Worm (Caenorhabditis elegans) whole organism, L3 larva: ENCODE results near the gene gnrr-5.

ENCODE experiments used
- R02D3.7 ChIP-seq: fragments of 150-350 bp; optimal IDR thresholded peaks from 2 replicates; lab custom pipeline; 2014; ENCODE audit warnings: missing biosample characterization, missing genetic modification characterization
- ceh-28 ChIP-seq: fragments of 150-350 bp; optimal IDR thresholded peaks from 2 replicates; lab custom pipeline; 2014; ENCODE audit warnings: missing biosample characterization, missing genetic modification reagents, missing genetic modification characterization
- ceh-82 ChIP-seq: fragments of 150-350 bp; optimal IDR thresholded peaks from 2 replicates; lab custom pipeline; 2014; ENCODE audit warnings: missing biosample characterization, missing genetic modification characterization
- ceh-9 ChIP-seq: sonication (generic microtip); optimal IDR thresholded peaks from 2 replicates; lab custom pipeline; 2018; ENCODE audit warnings: missing biosample characterization, missing genetic modification characterization
- daf-12 ChIP-seq: fragments of 150-350 bp; optimal IDR thresholded peaks from 2 replicates; lab custom pipeline; 2014; ENCODE audit warnings: missing biosample characterization, missing genetic modification reagents, missing genetic modification characterization
- elt-1 ChIP-seq: fragments of 150-350 bp; optimal IDR thresholded peaks from 2 replicates; lab custom pipeline; 2014; ENCODE audit warnings: missing biosample characterization, missing genetic modification characterization
- elt-2 ChIP-seq: sonication (generic microtip); optimal IDR thresholded peaks from 2 replicates; lab custom pipeline; 2016; ENCODE audit warnings: missing genetic modification reagents, mild to moderate bottlenecking, missing genetic modification characterization, missing compliant biosample characterization
- elt-3 ChIP-seq, 3 experiments: fragments of 150-350 bp in 1 of 3; sonication (generic microtip) in 2 of 3; optimal IDR thresholded peaks; 2 replicates in 2 of 3; 4 replicates in 1 of 3; lab custom pipeline; 2014 to 2017; ENCODE audit warnings: missing biosample characterization in 3 of 3, missing genetic modification characterization in 3 of 3
- eor-1 ChIP-seq, 2 experiments: fragments of 150-350 bp; optimal IDR thresholded peaks; 2 replicates each; lab custom pipeline; 2014 to 2018; ENCODE audit warnings: missing biosample characterization in 2 of 2, missing genetic modification characterization in 2 of 2
- fkh-10 ChIP-seq: sonication (generic microtip); optimal IDR thresholded peaks from 2 replicates; lab custom pipeline; 2017; ENCODE audit warnings: missing biosample characterization, missing genetic modification reagents, missing genetic modification characterization
- fkh-2 ChIP-seq: fragments of 150-350 bp; optimal IDR thresholded peaks from 2 replicates; lab custom pipeline; 2014; ENCODE audit warnings: missing biosample characterization, missing genetic modification reagents, missing genetic modification characterization
- fos-1 ChIP-seq: fragments of 150-350 bp; optimal IDR thresholded peaks from 2 replicates; lab custom pipeline; 2014; ENCODE audit warnings: missing biosample characterization, missing genetic modification characterization
- jun-1 ChIP-seq: fragments of 150-350 bp; optimal IDR thresholded peaks from 2 replicates; lab custom pipeline; 2014; ENCODE audit warnings: missing biosample characterization, missing genetic modification reagents, missing genetic modification characterization
- mdl-1 ChIP-seq: fragments of 150-350 bp; optimal IDR thresholded peaks from 2 replicates; lab custom pipeline; 2014; ENCODE audit warnings: missing biosample characterization, missing genetic modification characterization
- nfya-1 ChIP-seq: sonication (generic microtip); optimal IDR thresholded peaks from 2 replicates; lab custom pipeline; 2017; ENCODE audit warnings: missing genetic modification characterization, mild to moderate bottlenecking, missing compliant biosample characterization, antibody characterized with exemption, moderate library complexity; ENCODE audit not compliant: insufficient read depth
- nhr-12 ChIP-seq: fragments of 150-350 bp; optimal IDR thresholded peaks from 2 replicates; lab custom pipeline; 2014; ENCODE audit warnings: missing biosample characterization, missing genetic modification characterization
- nhr-23 ChIP-seq: fragments of 150-350 bp; optimal IDR thresholded peaks from 2 replicates; lab custom pipeline; 2014; ENCODE audit warnings: missing biosample characterization, missing genetic modification reagents, missing genetic modification characterization
- nhr-237 ChIP-seq: fragments of 150-350 bp; optimal IDR thresholded peaks from 2 replicates; lab custom pipeline; 2014; ENCODE audit warnings: missing biosample characterization, missing genetic modification characterization
- nhr-25 ChIP-seq: sonication (generic microtip); optimal IDR thresholded peaks from 2 replicates; lab custom pipeline; 2017; ENCODE audit warnings: missing biosample characterization, missing genetic modification characterization
- nhr-43 ChIP-seq: sonication (generic microtip); optimal IDR thresholded peaks from 2 replicates; lab custom pipeline; 2016; ENCODE audit warnings: mild to moderate bottlenecking, missing genetic modification characterization, missing compliant biosample characterization; ENCODE audit not compliant: poor library complexity, severe bottlenecking
- nhr-76 ChIP-seq: fragments of 150-350 bp; sonication (generic microtip); optimal IDR thresholded peaks from 5 replicates; lab custom pipeline; 2014; ENCODE audit warnings: missing biosample characterization, missing genetic modification characterization
- nhr-77 ChIP-seq: fragments of 150-350 bp; optimal IDR thresholded peaks from 2 replicates; lab custom pipeline; 2014; ENCODE audit warnings: missing biosample characterization, missing genetic modification characterization
- pha-4 ChIP-seq: fragments of 150-350 bp; optimal IDR thresholded peaks from 2 replicates; lab custom pipeline; 2014; ENCODE audit warnings: missing biosample characterization, missing genetic modification reagents, missing genetic modification characterization
- pqm-1 ChIP-seq: fragments of 150-350 bp; optimal IDR thresholded peaks from 2 replicates; lab custom pipeline; 2017; ENCODE audit warnings: missing biosample characterization, missing genetic modification characterization, inconsistent platforms
- sea-2 ChIP-seq: fragments of 150-350 bp; sonication (generic microtip); optimal IDR thresholded peaks from 4 replicates; lab custom pipeline; 2014; ENCODE audit warnings: missing biosample characterization, missing genetic modification reagents, missing genetic modification characterization
- skn-1 ChIP-seq: fragments of 150-350 bp; optimal IDR thresholded peaks from 2 replicates; lab custom pipeline; 2014; ENCODE audit warnings: missing biosample characterization, missing genetic modification characterization
- snpc-4 ChIP-seq: fragments of 150-350 bp; optimal IDR thresholded peaks from 2 replicates; lab custom pipeline; 2014; ENCODE audit warnings: missing biosample characterization, missing genetic modification characterization
- unc-39 ChIP-seq: sonication (generic microtip); optimal IDR thresholded peaks from 4 replicates; lab custom pipeline; 2017; ENCODE audit warnings: missing biosample characterization, missing genetic modification characterization
- zag-1 ChIP-seq: fragments of 150-350 bp; optimal IDR thresholded peaks from 2 replicates; lab custom pipeline; 2014; ENCODE audit warnings: missing biosample characterization, missing genetic modification characterization

Gene gnrr-5

ce11 chrV:4447637-4448036, 6.9 kb downstream of the gnrr-5 start:
- no peak for TF ChIP-seq pha-4 (tag; lab: Kevin White, UChicago)
- TF ChIP-seq snpc-4 (tag; lab: Kevin White, UChicago) = no peak
- no peak for TF ChIP-seq nhr-12
- no peak for TF ChIP-seq elt-1 (tag; lab: Kevin White, UChicago)
- no peak for TF ChIP-seq fos-1 (tag; lab: Kevin White, UChicago)
- TF ChIP-seq, all 47 proteins: peak for 0

ce11 chrV:4442749-4443381, 11.7 kb downstream of the gnrr-5 start, which contains the start of gene rft-1:
TSS of gene rft-1 (minus strand) at chrV:4443223.
- TF ChIP-seq pqm-1 (tag; lab: Kevin White, UChicago) (peak; percentile 12), elt-2 (peak; percentile 50), nhr-43 (tag; lab: Kevin White, UChicago) (no peak), nhr-76 (tag; lab: Kevin White, UChicago) (no peak), nhr-237 (no peak), fkh-10 (no peak)

- TF ChIP-seq skn-1 (no peak), elt-3 (tag; optimal IDR thresholded peaks at IDR 0.05; lab: Kevin White, UChicago) (no peak), nhr-77 (tag; lab: Kevin White, UChicago) (no peak), jun-1 (tag; lab: Kevin White, UChicago) (no peak), fkh-2 (no peak), daf-12 (no peak), nhr-25 (tag; lab: Kevin White, UChicago) (peak; percentile 43)
Measured at ce11 chrV:4437215-4437614, 17.3 kb downstream of the gnrr-5 start.

- TF ChIP-seq sea-2 = no peak
- TF ChIP-seq jun-1 (tag; lab: Kevin White, UChicago) = no peak
- TF ChIP-seq nhr-25 (tag; lab: Kevin White, UChicago) = peak; percentile 31
- no peak for TF ChIP-seq mdl-1 (tag; lab: Kevin White, UChicago)
- no peak for TF ChIP-seq zag-1 (tag; lab: Kevin White, UChicago)
- no peak for TF ChIP-seq ceh-28
- no peak for TF ChIP-seq elt-1 (tag; lab: Kevin White, UChicago)
Measured at ce11 chrV:4435411-4435981, 19.0 kb downstream of the gnrr-5 start, which contains the start of gene Y47D7A.13. TSS of gene Y47D7A.13 (minus strand) at chrV:4435927.

ce11 chrV:4432783-4433237, 21.7 kb downstream of the gnrr-5 start, which contains the start of gene Y47D7A.15:
TSS of gene Y47D7A.15 (minus strand) at chrV:4433187.
- TF ChIP-seq nhr-23 (no peak), nhr-237 (no peak), pqm-1 (tag; lab: Kevin White, UChicago) (no peak), mdl-1 (tag; lab: Kevin White, UChicago) (no peak), elt-3 (tag; optimal IDR thresholded peaks at IDR 0.05; lab: Kevin White, UChicago) (no peak), sea-2 (no peak), eor-1 (tag; optimal IDR thresholded peaks at IDR 0.05; lab: Kevin White, UChicago) (no peak), nhr-12 (no peak), ceh-9 (tag; lab: Kevin White, UChicago) (no peak), unc-39 (tag; lab: Kevin White, UChicago) (no peak), elt-1 (tag; lab: Kevin White, UChicago) (no peak), nfya-1 (no peak), nhr-43 (tag; lab: Kevin White, UChicago) (no peak), ceh-82 (tag; lab: Kevin White, UChicago) (no peak)
- TF ChIP-seq, all 47 proteins: peak for 0

ce11 chrV:4429576-4429975, 25.0 kb downstream of the gnrr-5 start, which contains the start of gene Y47D7A.12:
TSS of gene Y47D7A.12 (minus strand) at chrV:4429676.
- TF ChIP-seq unc-39 (tag; lab: Kevin White, UChicago) (no peak), R02D3.7 (tag; lab: Kevin White, UChicago) (no peak), nhr-77 (tag; lab: Kevin White, UChicago) (no peak)
- TF ChIP-seq, all 47 proteins: peak for 0
